Worm (Caenorhabditis elegans) whole organism, mixed stage, embryonic: ENCODE results near the gene Y51A2B.16.

Source experiments
- M03D4.4 ChIP-seq: sonication (generic microtip); optimal IDR thresholded peaks from 2 replicates; lab custom pipeline; 2017; ENCODE audit warnings: mild to moderate bottlenecking, missing genetic modification characterization, missing compliant biosample characterization
- bed-3 ChIP-seq: fragments of 200-800 bp; sonication (Bioruptor generic); optimal IDR thresholded peaks from 3 replicates; lab custom pipeline; 2018; ENCODE audit warnings: mild to moderate bottlenecking, missing genetic modification characterization, moderate library complexity, missing compliant biosample characterization
- ceh-43 ChIP-seq: fragments of 200-800 bp; sonication (Bioruptor generic); optimal IDR thresholded peaks from 2 replicates; lab custom pipeline; 2018; ENCODE audit warnings: mild to moderate bottlenecking, missing genetic modification characterization, moderate library complexity, missing compliant biosample characterization
- ceh-83 ChIP-seq: fragments of 200-800 bp; sonication (Bioruptor generic); optimal IDR thresholded peaks from 2 replicates; lab custom pipeline; 2018; ENCODE audit warnings: mild to moderate bottlenecking, missing genetic modification characterization, missing compliant biosample characterization
- cnd-1 ChIP-seq: fragments of 200-800 bp; sonication (Bioruptor generic); optimal IDR thresholded peaks from 2 replicates; lab custom pipeline; 2018; ENCODE audit warnings: mild to moderate bottlenecking, missing genetic modification characterization, missing compliant biosample characterization
- drap-1 ChIP-seq: fragments of 200-800 bp; sonication (Bioruptor generic); optimal IDR thresholded peaks from 3 replicates; lab custom pipeline; 2018; ENCODE audit warnings: mild to moderate bottlenecking, missing genetic modification characterization, missing compliant biosample characterization
- elt-1 ChIP-seq: sonication (generic microtip); optimal IDR thresholded peaks from 2 replicates; lab custom pipeline; 2017; ENCODE audit warnings: missing genetic modification characterization, mild to moderate bottlenecking, missing compliant biosample characterization, antibody characterized with exemption, moderate library complexity, borderline replicate concordance; ENCODE audit not compliant: insufficient read depth
- elt-3 ChIP-seq: fragments of 150-350 bp; optimal IDR thresholded peaks from 2 replicates; lab custom pipeline; 2014; ENCODE audit warnings: missing biosample characterization, missing genetic modification characterization
- flh-1 ChIP-seq: fragments of 200-800 bp; sonication (Bioruptor generic); optimal IDR thresholded peaks from 2 replicates; lab custom pipeline; 2018; ENCODE audit warnings: mild to moderate bottlenecking, missing genetic modification characterization, moderate library complexity, missing compliant biosample characterization
- ham-2 ChIP-seq: fragments of 200-800 bp; sonication (Bioruptor generic); optimal IDR thresholded peaks from 2 replicates; lab custom pipeline; 2018; ENCODE audit warnings: mild to moderate bottlenecking, missing genetic modification characterization, missing compliant biosample characterization
- hlh-1 ChIP-seq: fragments of 150-350 bp; optimal IDR thresholded peaks from 2 replicates; lab custom pipeline; 2014; ENCODE audit warnings: missing biosample characterization, missing genetic modification reagents, missing genetic modification characterization
- lin-13 ChIP-seq: fragments of 150-350 bp; optimal IDR thresholded peaks from 2 replicates; lab custom pipeline; 2014; ENCODE audit warnings: missing biosample characterization, missing genetic modification characterization
- lin-32 ChIP-seq: fragments of 200-800 bp; sonication (Bioruptor generic); optimal IDR thresholded peaks from 2 replicates; lab custom pipeline; 2018; ENCODE audit warnings: mild to moderate bottlenecking, missing genetic modification characterization, missing compliant biosample characterization
- lsy-2 ChIP-seq: fragments of 150-350 bp; optimal IDR thresholded peaks from 2 replicates; lab custom pipeline; 2014; ENCODE audit warnings: missing biosample characterization, missing genetic modification characterization
- mab-5 ChIP-seq: fragments of 150-350 bp; optimal IDR thresholded peaks from 2 replicates; lab custom pipeline; 2014; ENCODE audit warnings: missing biosample characterization, missing genetic modification characterization
- mep-1 ChIP-seq: fragments of 150-350 bp; optimal IDR thresholded peaks from 2 replicates; lab custom pipeline; 2017; ENCODE audit warnings: missing biosample characterization, missing genetic modification reagents, missing genetic modification characterization, inconsistent platforms
- mls-2 ChIP-seq: sonication (generic microtip); optimal IDR thresholded peaks from 2 replicates; lab custom pipeline; 2016; ENCODE audit warnings: mild to moderate bottlenecking, missing genetic modification characterization, moderate library complexity, missing compliant biosample characterization
- nhr-12 ChIP-seq: fragments of 150-350 bp; optimal IDR thresholded peaks from 2 replicates; lab custom pipeline; 2014; ENCODE audit warnings: missing biosample characterization, missing genetic modification characterization
- nhr-237 ChIP-seq: fragments of 150-350 bp; optimal IDR thresholded peaks from 2 replicates; lab custom pipeline; 2014; ENCODE audit warnings: missing biosample characterization, missing genetic modification characterization
- nhr-28 ChIP-seq: fragments of 150-350 bp; optimal IDR thresholded peaks from 2 replicates; lab custom pipeline; 2014; ENCODE audit warnings: missing biosample characterization, missing genetic modification characterization
- nhr-76 ChIP-seq: sonication (generic microtip); optimal IDR thresholded peaks from 2 replicates; lab custom pipeline; 2017; ENCODE audit warnings: missing biosample characterization, missing genetic modification characterization
- pha-4 ChIP-seq: fragments of 150-350 bp; optimal IDR thresholded peaks from 2 replicates; lab custom pipeline; 2018; ENCODE audit warnings: missing biosample characterization, missing genetic modification reagents, missing genetic modification characterization
- snpc-4 ChIP-seq: fragments of 150-350 bp; optimal IDR thresholded peaks from 2 replicates; lab custom pipeline; 2014; ENCODE audit warnings: missing biosample characterization, missing genetic modification characterization
- sptf-1 ChIP-seq: sonication (generic microtip); optimal IDR thresholded peaks from 2 replicates; lab custom pipeline; 2017; ENCODE audit warnings: mild to moderate bottlenecking, missing genetic modification characterization, moderate library complexity, missing compliant biosample characterization
- tbx-8 ChIP-seq: fragments of 200-800 bp; sonication (Bioruptor generic); optimal IDR thresholded peaks from 2 replicates; lab custom pipeline; 2018; ENCODE audit warnings: mild to moderate bottlenecking, missing genetic modification characterization, moderate library complexity, missing compliant biosample characterization
- unc-120 ChIP-seq: sonication (generic microtip); optimal IDR thresholded peaks from 2 replicates; lab custom pipeline; 2017; ENCODE audit warnings: missing genetic modification characterization, missing compliant biosample characterization; ENCODE audit not compliant: poor library complexity, severe bottlenecking
- unc-39 ChIP-seq: fragments of 150-350 bp; optimal IDR thresholded peaks from 2 replicates; lab custom pipeline; 2014; ENCODE audit warnings: missing biosample characterization, missing genetic modification characterization
- zip-8 ChIP-seq: fragments of 150-350 bp; optimal IDR thresholded peaks from 2 replicates; lab custom pipeline; 2014; ENCODE audit warnings: missing biosample characterization, missing genetic modification characterization
- ztf-11 ChIP-seq: fragments of 150-350 bp; optimal IDR thresholded peaks from 2 replicates; lab custom pipeline; 2014; ENCODE audit warnings: missing biosample characterization, missing genetic modification characterization

Gene Y51A2B.16

ce11 chrV:18430826-18431225 is 33.1 kb upstream of the Y51A2B.16 start:
- TF ChIP-seq zip-8 (tag; lab: Kevin White, UChicago) = no peak
- peak; percentile 3 for TF ChIP-seq drap-1 (GFP tag; lab: Kevin White, UChicago)
- TF ChIP-seq, all 35 proteins: peak for 1

ce11 chrV:18426280-18426679 is 28.6 kb upstream of the Y51A2B.16 start, which contains the start of gene srw-83:
Gene srw-83 (plus strand): TSS chrV:18426580.
- TF ChIP-seq elt-1 (tag; lab: Kevin White, UChicago) = no peak
- no peak for TF ChIP-seq nhr-12
- TF ChIP-seq ham-2 = no peak
- TF ChIP-seq zip-8 (tag; lab: Kevin White, UChicago) = no peak
- no peak for TF ChIP-seq ceh-83 (GFP tag; lab: Kevin White, UChicago)
- no peak for TF ChIP-seq nhr-237
- TF ChIP-seq mep-1 (tag; lab: Kevin White, UChicago) = no peak
- TF ChIP-seq ceh-43 (GFP tag; lab: Kevin White, UChicago) = no peak
- no peak for TF ChIP-seq hlh-1 (tag; lab: Kevin White, UChicago)
- TF ChIP-seq nhr-76 = no peak
- no peak for TF ChIP-seq unc-39 (tag; lab: Kevin White, UChicago)
- TF ChIP-seq elt-3 = no peak
- no peak for TF ChIP-seq drap-1 (GFP tag; lab: Kevin White, UChicago)
- no peak for TF ChIP-seq sptf-1 (tag; lab: Kevin White, UChicago)
- no peak for TF ChIP-seq unc-120

ce11 chrV:18425544-18425943 is 27.8 kb upstream of the Y51A2B.16 start, which contains the start of gene ZK262.19:
Gene ZK262.19 (minus strand): TSS chrV:18425644.
- TF ChIP-seq tbx-8 (GFP tag; lab: Kevin White, UChicago) (no peak), M03D4.4 (tag; lab: Kevin White, UChicago) (no peak), lin-32 (GFP tag; lab: Kevin White, UChicago) (no peak), ceh-83 (GFP tag; lab: Kevin White, UChicago) (no peak), ham-2 (no peak), sptf-1 (tag; lab: Kevin White, UChicago) (no peak), zip-8 (tag; lab: Kevin White, UChicago) (no peak), lin-13 (tag; lab: Kevin White, UChicago) (no peak), lsy-2 (tag; lab: Kevin White, UChicago) (no peak), mls-2 (tag; lab: Kevin White, UChicago) (no peak)

- TF ChIP-seq mep-1 (tag; lab: Kevin White, UChicago) (no peak), hlh-1 (tag; lab: Kevin White, UChicago) (no peak), unc-120 (no peak), flh-1 (no peak), M03D4.4 (tag; lab: Kevin White, UChicago) (no peak), mls-2 (tag; lab: Kevin White, UChicago) (no peak), mab-5 (tag; lab: Kevin White, UChicago) (no peak), cnd-1 (tag; lab: Kevin White, UChicago) (no peak), nhr-12 (no peak), pha-4 (tag; lab: Kevin White, UChicago) (no peak), elt-1 (tag; lab: Kevin White, UChicago) (no peak), bed-3 (GFP tag; lab: Kevin White, UChicago) (no peak), ztf-11 (no peak)
Measured at ce11 chrV:18424471-18424870, 26.8 kb upstream of the Y51A2B.16 start, which contains the start of gene ZK262.4. Gene ZK262.4 (minus strand): TSS chrV:18424571.

ce11 chrV:18420797-18421196 is 23.1 kb upstream of the Y51A2B.16 start, which contains the start of gene srj-26:
Gene srj-26 (plus strand): TSS chrV:18421097.
- TF ChIP-seq nhr-237 = no peak
- no peak for TF ChIP-seq pha-4 (tag; lab: Kevin White, UChicago)
- no peak for TF ChIP-seq mep-1 (tag; lab: Kevin White, UChicago)
- TF ChIP-seq unc-120 = no peak
- TF ChIP-seq M03D4.4 (tag; lab: Kevin White, UChicago) = no peak
- no peak for TF ChIP-seq nhr-28
- no peak for TF ChIP-seq drap-1 (GFP tag; lab: Kevin White, UChicago)
- TF ChIP-seq tbx-8 (GFP tag; lab: Kevin White, UChicago) = no peak
- no peak for TF ChIP-seq sptf-1 (tag; lab: Kevin White, UChicago)
- no peak for TF ChIP-seq mab-5 (tag; lab: Kevin White, UChicago)
- TF ChIP-seq snpc-4 = no peak
- no peak for TF ChIP-seq zip-8 (tag; lab: Kevin White, UChicago)
